Worm (Caenorhabditis elegans): Measurements from ENCODE around the gene H11E01.3.

The H11E01.3 gene

ce11 chrX:1627013-1627412 is 22.3 kb downstream of the H11E01.3 start (continued):
- TF ChIP-seq ceh-14 (tag; optimal IDR thresholded peaks at IDR 0.05) (peak; percentile 81), pat-9 (tag; optimal IDR thresholded peaks at IDR 0.05) (peak; percentile 16), dve-1 (tag; optimal IDR thresholded peaks at IDR 0.05) (peak; percentile 90), elt-4 (tag; optimal IDR thresholded peaks at IDR 0.05) (no peak), T23F11.4 (GFP tag; optimal IDR thresholded peaks at IDR 0.05) (peak; percentile 24), ttx-3 (tag; optimal IDR thresholded peaks at IDR 0.05) (peak; percentile 62), nhr-232 (tag; optimal IDR thresholded peaks at IDR 0.05) (peak; percentile 31), hlh-6 (tag; optimal IDR thresholded peaks at IDR 0.05) (peak; percentile 7), pha-2 (tag; optimal IDR thresholded peaks at IDR 0.05) (no peak), hlh-30 (tag; optimal IDR thresholded peaks at IDR 0.05; ENCODE audit: insufficient read depth) (peak; percentile 17), elt-2 (tag; optimal IDR thresholded peaks at IDR 0.05) (peak; percentile 72), ets-4 (tag; optimal IDR thresholded peaks at IDR 0.05) (peak; percentile 45), hlh-8 (tag; optimal IDR thresholded peaks at IDR 0.05) (peak; percentile 37), unc-86 (tag; optimal IDR thresholded peaks at IDR 0.05) (peak; percentile 60), hlh-15 (tag; optimal IDR thresholded peaks at IDR 0.05) (peak; percentile 32), F13H6.1 (tag; optimal IDR thresholded peaks at IDR 0.05) (peak; percentile 22), nhr-11 (tag; optimal IDR thresholded peaks at IDR 0.05) (no peak), tbx-2 (tag; optimal IDR thresholded peaks at IDR 0.05) (peak; percentile 85), unc-3 (GFP tag; conservative IDR thresholded peaks at IDR 0.05) (0 out of 2 replicates have a peak, but pooled peaks have one; percentile 46), unc-3 (tag; optimal IDR thresholded peaks at IDR 0.05) (peak; percentile 55)

ce11 chrX:1627837-1628236 is 23.1 kb downstream of the H11E01.3 start, which contains the start of gene fbxb-58:
TSS of gene fbxb-58 (plus strand) at chrX:1628137.
- TF ChIP-seq sdc-2 (tag; optimal IDR thresholded peaks at IDR 0.05) (no peak), pax-1 (tag; optimal IDR thresholded peaks at IDR 0.05) (no peak), lin-11 (tag; optimal IDR thresholded peaks at IDR 0.05) (no peak), C08G9.2 (tag; optimal IDR thresholded peaks at IDR 0.05) (no peak), ceh-18 (tag; optimal IDR thresholded peaks at IDR 0.05) (no peak), ceh-45 (GFP tag; IDR thresholded peaks at IDR 0.05) (no peak)

- no peak for TF ChIP-seq ttx-3 (tag; optimal IDR thresholded peaks at IDR 0.05)
- TF ChIP-seq pag-3 (tag; optimal IDR thresholded peaks at IDR 0.05; ENCODE audit: borderline replicate concordance), result no peak
- TF ChIP-seq syd-9 (tag; optimal IDR thresholded peaks at IDR 0.05), result no peak
- no peak for TF ChIP-seq Y22D7AL.16 (tag; optimal IDR thresholded peaks at IDR 0.05)
- no peak for TF ChIP-seq mec-3 (tag; optimal IDR thresholded peaks at IDR 0.05; ENCODE audit: borderline replicate concordance)
- no peak for TF ChIP-seq eyg-1 (tag; optimal IDR thresholded peaks at IDR 0.05)
- TF ChIP-seq ceh-6 (GFP tag; optimal IDR thresholded peaks at IDR 0.05), result no peak
- TF ChIP-seq unc-42 (tag; optimal IDR thresholded peaks at IDR 0.05), result no peak
- TF ChIP-seq fkh-6 (tag; optimal IDR thresholded peaks at IDR 0.05), result no peak
- no peak for TF ChIP-seq dmd-4 (tag; optimal IDR thresholded peaks at IDR 0.05; ENCODE audit: borderline replicate concordance)
- TF ChIP-seq pqm-1 (tag; optimal IDR thresholded peaks at IDR 0.05), result no peak
- no peak for TF ChIP-seq unc-86 (tag; optimal IDR thresholded peaks at IDR 0.05)
- no peak for TF ChIP-seq rnt-1 (tag; optimal IDR thresholded peaks at IDR 0.05)
- TF ChIP-seq K09A11.1 (tag; optimal IDR thresholded peaks at IDR 0.05; ENCODE audit: insufficient read depth), result no peak
- no peak for TF ChIP-seq ceh-22 (tag; optimal IDR thresholded peaks at IDR 0.05)
- no peak for TF ChIP-seq lin-11 (tag; optimal IDR thresholded peaks at IDR 0.05)
- no peak for TF ChIP-seq fkh-10 (GFP tag; optimal IDR thresholded peaks at IDR 0.05)
- no peak for TF ChIP-seq C38D4.7 (GFP tag; optimal IDR thresholded peaks at IDR 0.05)
These were observed 25.0 kb downstream of the H11E01.3 start for ce11 chrX:1629746-1630145.
